Worm (Caenorhabditis elegans) whole organism, midembryonic: ENCODE data around the gene plpr-1.
A peak's percentile ranks its signal among the peaks of the same experiment; 100 is the strongest.

ENCODE experiments used
- T22C8.4 ChIP-seq: fragments of 200-800 bp; sonication (Bioruptor generic); IDR thresholded peaks from 2 replicates; pipeline ENCODE4 v1.3.6; 2022; ENCODE audit warnings: missing genetic modification characterization, missing compliant biosample characterization
- cog-1 ChIP-seq: sonication (generic microtip); optimal IDR thresholded peaks from 2 replicates; lab custom pipeline; 2016; ENCODE audit warnings: missing genetic modification characterization, missing compliant biosample characterization
- flt-1 ChIP-seq: fragments of 200-800 bp; sonication (Bioruptor generic); IDR thresholded peaks from 2 replicates; pipeline ENCODE4 v1.3.6; 2022; ENCODE audit warnings: missing genetic modification characterization, missing compliant biosample characterization
- klf-2 ChIP-seq: fragments of 200-800 bp; sonication (Bioruptor generic); conservative IDR thresholded peaks from 2 replicates; pipeline ENCODE4 v1.3.6; 2022; ENCODE audit warnings: missing genetic modification reagents, missing genetic modification characterization, missing compliant biosample characterization
- med-1 ChIP-seq: sonication (generic microtip); optimal IDR thresholded peaks from 2 replicates; lab custom pipeline; 2017; ENCODE audit warnings: missing genetic modification characterization, mild to moderate bottlenecking, missing compliant biosample characterization, antibody characterized with exemption, missing genetic modification reagents; ENCODE audit not compliant: insufficient read depth
- ref-1 ChIP-seq: fragments of 200-800 bp; sonication (Bioruptor generic); conservative IDR thresholded peaks from 2 replicates; pipeline ENCODE4 v1.3.6; 2022; ENCODE audit warnings: missing genetic modification reagents, missing genetic modification characterization, missing compliant biosample characterization
- tab-1 ChIP-seq: fragments of 200-800 bp; sonication (Bioruptor generic); IDR thresholded peaks from 2 replicates; pipeline ENCODE4 v1.3.6; 2022; ENCODE audit warnings: missing genetic modification characterization, missing compliant biosample characterization
- ztf-23 ChIP-seq: fragments of 200-800 bp; sonication (Bioruptor generic); IDR thresholded peaks from 2 replicates; pipeline ENCODE4 v1.3.6; 2022; ENCODE audit warnings: missing genetic modification reagents, missing genetic modification characterization, missing compliant biosample characterization
- ztf-29 ChIP-seq: fragments of 200-800 bp; sonication (Bioruptor generic); IDR thresholded peaks from 2 replicates; pipeline ENCODE4 v1.3.6; 2022; ENCODE audit warnings: missing genetic modification reagents, missing genetic modification characterization, missing compliant biosample characterization

Gene plpr-1

DNA sequence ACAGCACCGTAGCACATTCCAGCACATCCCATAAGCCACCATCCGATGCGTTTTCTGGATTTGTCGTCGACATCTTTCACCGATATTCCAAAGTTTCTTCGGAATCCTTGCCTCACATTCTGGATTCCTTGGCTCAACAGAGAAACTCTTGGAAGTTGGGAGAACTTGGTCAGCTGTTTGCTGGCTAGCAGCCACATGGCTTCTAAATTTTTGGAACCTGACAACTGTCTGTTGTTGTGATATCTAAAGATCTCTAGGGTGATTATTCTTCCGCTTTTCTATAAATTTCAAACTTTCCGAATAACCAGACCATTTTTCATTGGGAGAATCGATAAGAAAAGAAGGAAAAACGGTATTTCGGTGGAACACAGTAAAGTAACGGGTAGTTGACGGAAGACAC, 12.6 kb downstream of the plpr-1 start, which contains the start of gene cox-15:
Gene cox-15, minus strand, starts transcription at position 202 of the 400 bp plus-strand sequence.
- TF ChIP-seq flt-1 (GFP tag; lab: Robert Waterston, UW) = no peak
- no peak for TF ChIP-seq klf-2 (GFP tag; lab: Robert Waterston, UW)
- no peak for TF ChIP-seq tab-1 (GFP tag; lab: Robert Waterston, UW)
- no peak for TF ChIP-seq med-1 (GFP tag; lab: Kevin White, UChicago)
- no peak for TF ChIP-seq ztf-23 (GFP tag; lab: Robert Waterston, UW)
- TF ChIP-seq cog-1 = no peak
- TF ChIP-seq T22C8.4 = no peak
- TF ChIP-seq ref-1 (GFP tag; lab: Robert Waterston, UW) = no peak
- TF ChIP-seq ztf-29 (GFP tag; lab: Robert Waterston, UW) = no peak

DNA sequence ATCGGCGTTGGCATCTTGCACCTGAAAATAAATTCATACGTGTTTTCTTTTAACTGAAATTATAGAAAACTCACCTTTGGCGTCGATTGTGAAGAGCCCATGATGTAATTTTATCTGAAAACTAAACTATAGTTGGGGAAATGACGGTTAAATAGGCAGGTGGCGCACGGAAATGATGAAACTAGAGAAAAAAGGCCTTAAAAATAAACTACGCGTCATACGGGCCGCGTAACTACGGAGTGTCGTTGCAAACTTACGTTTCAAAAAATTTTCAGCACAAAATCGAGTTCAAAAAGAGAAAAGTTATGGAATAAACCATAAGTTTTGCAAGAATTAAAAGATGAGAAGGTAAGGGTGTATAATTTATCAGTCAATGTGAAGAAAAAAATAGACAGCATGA, 14.2 kb downstream of the plpr-1 start, which contains the start of gene cchl-1:
Gene cchl-1, minus strand, starts transcription at position 114 of the 400 bp plus-strand sequence.
- no peak for TF ChIP-seq tab-1 (GFP tag; lab: Robert Waterston, UW)
- no peak for TF ChIP-seq klf-2 (GFP tag; lab: Robert Waterston, UW)
- TF ChIP-seq T22C8.4 = no peak
- no peak for TF ChIP-seq cog-1
- TF ChIP-seq ref-1 (GFP tag; lab: Robert Waterston, UW) = no peak
- TF ChIP-seq ztf-29 (GFP tag; lab: Robert Waterston, UW) = no peak
- TF ChIP-seq med-1 (GFP tag; lab: Kevin White, UChicago) = no peak
- TF ChIP-seq flt-1 (GFP tag; lab: Robert Waterston, UW) = no peak
- no peak for TF ChIP-seq ztf-23 (GFP tag; lab: Robert Waterston, UW)

DNA sequence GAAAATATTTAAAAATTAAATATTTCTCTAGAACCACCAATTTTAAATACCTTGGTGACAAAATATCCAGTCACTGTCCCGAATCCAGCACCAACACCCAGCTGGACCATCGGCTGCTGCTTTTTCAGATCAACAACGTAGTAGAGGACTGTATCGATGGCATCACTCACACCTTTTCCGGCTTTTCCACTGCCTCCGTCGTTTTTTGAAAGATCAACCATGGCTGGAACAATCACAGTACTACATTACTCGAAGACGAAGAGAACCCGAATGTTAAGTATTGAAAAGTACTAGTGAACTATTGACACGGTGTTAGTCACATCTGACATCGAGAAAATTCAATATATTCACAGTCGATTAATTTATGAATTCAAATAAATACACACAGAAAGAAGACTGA, 15.0 kb downstream of the plpr-1 start, which contains the start of gene fndc-1:
Gene fndc-1, minus strand, starts transcription at position 227 of the 400 bp plus-strand sequence.
- no peak for TF ChIP-seq ztf-23 (GFP tag; lab: Robert Waterston, UW)
- TF ChIP-seq med-1 (GFP tag; lab: Kevin White, UChicago) = no peak
- TF ChIP-seq klf-2 (GFP tag; lab: Robert Waterston, UW) = no peak
- TF ChIP-seq cog-1 = no peak
- no peak for TF ChIP-seq flt-1 (GFP tag; lab: Robert Waterston, UW)
- no peak for TF ChIP-seq tab-1 (GFP tag; lab: Robert Waterston, UW)
- TF ChIP-seq ztf-29 (GFP tag; lab: Robert Waterston, UW) = no peak
- no peak for TF ChIP-seq T22C8.4
- no peak for TF ChIP-seq ref-1 (GFP tag; lab: Robert Waterston, UW)

DNA sequence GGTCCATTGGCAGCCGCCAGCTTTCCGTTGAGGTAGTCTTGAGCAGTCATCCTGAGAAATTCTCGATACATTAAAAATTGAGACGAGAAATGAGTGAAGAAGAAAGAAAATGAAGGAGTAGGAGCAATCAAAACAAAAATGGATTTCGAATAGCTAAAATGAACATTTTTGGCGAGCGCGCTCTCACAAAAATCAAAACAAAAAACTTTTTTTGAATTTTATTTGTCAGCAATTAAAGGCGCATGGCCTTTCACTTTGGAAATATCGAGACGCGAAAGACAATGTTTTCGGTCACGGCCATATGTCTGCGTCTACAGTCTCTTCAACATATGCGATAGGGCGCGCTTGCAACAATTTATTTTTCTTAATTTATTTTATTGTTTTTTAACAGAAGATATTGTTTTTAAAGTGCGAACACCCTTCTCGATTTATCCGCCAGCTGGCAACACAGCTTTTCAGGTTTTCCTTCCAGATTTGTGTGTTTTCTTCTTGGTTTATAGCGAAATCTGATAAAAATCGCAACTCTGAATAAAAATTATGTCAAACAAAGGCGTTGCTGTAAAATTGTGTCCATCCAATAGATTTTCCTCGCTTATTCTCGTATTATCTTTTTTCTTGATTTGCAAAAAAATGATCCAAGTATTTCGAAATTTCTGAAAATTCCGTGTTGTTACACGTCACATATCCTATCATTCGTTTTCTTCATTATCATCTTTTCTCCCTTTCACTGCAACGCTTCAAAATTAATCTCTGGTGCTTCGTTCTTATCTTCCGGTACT, 17.0 kb downstream of the plpr-1 start, which contains the start of the genes rpn-9 and T06D8.9:
Gene rpn-9, minus strand, starts transcription at position 51 of the 779 bp plus-strand sequence.
Gene T06D8.9, plus strand, starts transcription at position 729 of the 779 bp plus-strand sequence.
- TF ChIP-seq flt-1 (GFP tag; lab: Robert Waterston, UW) (0 out of 2 replicates have a peak, but pooled peaks have one; percentile 4), med-1 (GFP tag; lab: Kevin White, UChicago) (no peak), ref-1 (GFP tag; lab: Robert Waterston, UW) (no peak), cog-1 (peak; percentile 80)

DNA sequence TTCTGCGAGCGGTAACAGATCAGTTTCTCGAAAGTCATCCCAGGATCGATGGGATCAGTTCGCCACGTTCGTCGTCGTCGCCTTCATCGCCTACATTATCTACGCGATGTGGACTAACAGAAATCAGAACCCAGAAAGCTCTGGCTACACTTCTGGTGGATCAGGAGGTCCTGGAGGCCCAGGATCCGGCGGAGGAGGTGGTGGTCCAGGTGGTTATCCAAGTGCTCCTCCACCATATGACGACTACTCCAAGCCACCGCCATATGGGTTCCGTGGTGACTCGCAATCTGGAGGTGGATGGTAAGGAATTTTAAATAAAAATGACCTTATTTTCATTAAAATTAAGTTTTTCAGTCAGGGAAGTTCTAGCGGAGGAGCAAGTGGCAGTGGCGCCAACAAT, 18.1 kb downstream of the plpr-1 start:
- no peak for TF ChIP-seq ref-1 (GFP tag; lab: Robert Waterston, UW)
- no peak for TF ChIP-seq med-1 (GFP tag; lab: Kevin White, UChicago)
- no peak for TF ChIP-seq ztf-23 (GFP tag; lab: Robert Waterston, UW)
- TF ChIP-seq klf-2 (GFP tag; lab: Robert Waterston, UW) = no peak

DNA sequence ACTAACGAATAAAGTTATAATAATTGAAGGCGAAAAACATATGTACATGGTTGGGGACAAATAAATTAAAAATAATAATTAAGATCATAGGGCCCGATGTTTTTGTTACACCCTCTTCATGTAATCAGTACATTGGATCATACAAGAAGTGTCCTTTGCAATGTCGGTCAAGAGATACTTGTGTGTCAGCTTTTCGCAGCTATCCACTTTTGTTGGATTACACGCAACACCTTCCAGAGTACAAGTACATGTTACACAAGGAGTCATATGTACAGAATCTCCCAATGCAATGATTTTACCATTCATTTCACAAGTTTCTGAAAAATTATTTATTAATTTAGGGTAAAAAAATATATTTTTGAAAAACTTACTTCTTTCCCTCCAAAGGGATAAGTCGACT, 18.9 kb downstream of the plpr-1 start:
- no peak for TF ChIP-seq ref-1 (GFP tag; lab: Robert Waterston, UW)
- TF ChIP-seq ztf-23 (GFP tag; lab: Robert Waterston, UW) = no peak
- TF ChIP-seq flt-1 (GFP tag; lab: Robert Waterston, UW) = no peak
- TF ChIP-seq T22C8.4 = no peak
- no peak for TF ChIP-seq cog-1
- no peak for TF ChIP-seq med-1 (GFP tag; lab: Kevin White, UChicago)
- no peak for TF ChIP-seq tab-1 (GFP tag; lab: Robert Waterston, UW)
- TF ChIP-seq klf-2 (GFP tag; lab: Robert Waterston, UW) = no peak
- TF ChIP-seq ztf-29 (GFP tag; lab: Robert Waterston, UW) = no peak

DNA sequence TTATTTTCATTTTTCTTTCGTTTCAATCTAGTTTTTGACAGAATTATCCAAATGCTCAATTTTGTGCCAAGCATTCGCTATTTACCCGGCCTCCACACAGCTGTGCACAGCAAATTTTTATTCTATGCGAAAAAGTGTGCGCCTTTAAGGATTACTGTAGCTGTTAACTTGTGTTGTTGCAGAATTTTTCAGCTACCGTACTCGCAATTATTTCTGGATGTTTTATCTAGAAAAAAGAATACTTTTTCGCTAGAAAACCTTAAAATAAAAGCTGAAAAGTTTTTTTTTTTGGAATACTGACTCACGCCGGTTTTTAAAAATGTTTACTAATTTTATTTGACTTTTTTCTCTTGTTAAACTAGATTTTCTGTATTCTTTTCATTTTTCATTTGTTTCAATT, 19.4 kb downstream of the plpr-1 start:
- no peak for TF ChIP-seq ztf-23 (GFP tag; lab: Robert Waterston, UW)
- TF ChIP-seq med-1 (GFP tag; lab: Kevin White, UChicago) = no peak
- no peak for TF ChIP-seq flt-1 (GFP tag; lab: Robert Waterston, UW)
- no peak for TF ChIP-seq klf-2 (GFP tag; lab: Robert Waterston, UW)
- no peak for TF ChIP-seq ztf-29 (GFP tag; lab: Robert Waterston, UW)
- TF ChIP-seq cog-1 = no peak
- no peak for TF ChIP-seq tab-1 (GFP tag; lab: Robert Waterston, UW)
- no peak for TF ChIP-seq T22C8.4
- TF ChIP-seq ref-1 (GFP tag; lab: Robert Waterston, UW) = no peak

DNA sequence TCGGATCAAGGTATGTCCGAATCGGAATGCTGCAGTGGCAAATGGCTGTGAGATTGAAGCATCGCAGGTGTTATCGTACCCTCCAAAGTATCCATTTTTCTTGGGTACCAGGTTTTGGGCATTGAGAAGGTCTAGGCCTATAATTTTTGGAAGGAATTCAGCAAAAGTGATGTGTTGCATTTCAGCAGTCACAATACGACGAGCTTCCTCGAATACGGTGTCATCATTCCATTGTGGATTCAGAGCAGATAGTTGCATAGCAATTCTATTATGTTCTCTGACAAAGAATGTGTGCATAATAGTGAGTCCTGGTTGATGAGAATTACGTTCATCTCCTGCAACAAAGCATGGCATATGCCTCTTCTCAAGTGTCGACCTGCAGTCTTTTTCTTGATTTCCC, 20.8 kb downstream of the plpr-1 start:
- no peak for TF ChIP-seq ref-1 (GFP tag; lab: Robert Waterston, UW)

DNA sequence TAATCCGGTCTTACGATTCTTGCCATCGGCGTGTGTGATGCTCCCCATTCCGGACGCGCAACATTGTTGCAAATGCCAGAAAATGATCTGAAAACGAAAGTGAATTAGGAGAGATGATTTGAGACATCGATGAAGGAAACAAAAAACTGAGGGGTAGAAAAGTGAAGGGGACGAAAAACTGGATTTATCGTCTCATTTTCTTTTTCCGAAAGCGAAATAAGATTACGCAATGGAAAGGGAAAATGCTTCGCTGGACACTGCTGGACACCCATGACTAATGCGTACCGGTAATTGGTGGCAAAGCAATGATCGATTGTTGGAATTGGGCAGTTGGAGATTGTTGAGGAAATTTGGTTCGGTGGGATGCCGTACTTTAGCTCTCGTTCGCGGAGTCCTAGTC, 24.4 kb downstream of the plpr-1 start:
- TF ChIP-seq cog-1 (no peak), ztf-23 (GFP tag; lab: Robert Waterston, UW) (no peak), med-1 (GFP tag; lab: Kevin White, UChicago) (no peak), klf-2 (GFP tag; lab: Robert Waterston, UW) (no peak), T22C8.4 (no peak), ztf-29 (GFP tag; lab: Robert Waterston, UW) (no peak), tab-1 (GFP tag; lab: Robert Waterston, UW) (no peak), flt-1 (GFP tag; lab: Robert Waterston, UW) (no peak), ref-1 (GFP tag; lab: Robert Waterston, UW) (no peak)
